Worm (Caenorhabditis elegans): Measurements from ENCODE around the gene M199.134.

- TF ChIP-seq nhr-28 (tag; optimal IDR thresholded peaks at IDR 0.05) (no peak), snpc-4 (tag; optimal IDR thresholded peaks at IDR 0.05) (no peak), unc-39 (tag; optimal IDR thresholded peaks at IDR 0.05) (no peak), elt-1 (tag; optimal IDR thresholded peaks at IDR 0.05) (no peak), lin-39 (tag; optimal IDR thresholded peaks at IDR 0.05) (no peak), unc-62 (GFP tag; optimal IDR thresholded peaks at IDR 0.05) (no peak), nhr-237 (tag; optimal IDR thresholded peaks at IDR 0.05) (no peak), sea-2 (GFP tag; optimal IDR thresholded peaks at IDR 0.05) (no peak), pqm-1 (tag; optimal IDR thresholded peaks at IDR 0.05) (no peak), egl-5 (tag; optimal IDR thresholded peaks at IDR 0.05) (no peak), aly-2 (tag; optimal IDR thresholded peaks at IDR 0.05) (no peak), nhr-11 (tag; optimal IDR thresholded peaks at IDR 0.05) (no peak)
Observed at ce11 chrIV:15118390-15118789, 5.4 kb upstream of the M199.134 start, which contains the start of gene M199.136.
